Fruit fly (Drosophila melanogaster) whole organism, embryonic: ENCODE data around the gene Ror.
A peak's percentile ranks its signal among the peaks of the same experiment; 100 is the strongest.

Source experiments
- ATbp ChIP-seq: fragments of 200-800 bp; sonication (Bioruptor generic); optimal IDR thresholded peaks from 2 replicates; lab custom pipeline; 2017; ENCODE audit warnings: missing biosample characterization, mild to moderate bottlenecking, missing genetic modification characterization, missing genetic modification reagents
- Atf3 ChIP-seq: fragments of 200-800 bp; sonication (Bioruptor generic); optimal IDR thresholded peaks from 3 replicates; lab custom pipeline; 2016; ENCODE audit warnings: missing biosample characterization, missing genetic modification characterization
- CG10431 ChIP-seq: fragments of 200-800 bp; sonication (Bioruptor generic); optimal IDR thresholded peaks from 3 replicates; lab custom pipeline; 2018; ENCODE audit warnings: missing biosample characterization, mild to moderate bottlenecking, missing genetic modification characterization
- CG11247 ChIP-seq: fragments of 200-800 bp; sonication (Bioruptor generic); IDR thresholded peaks from 2 replicates; pipeline ENCODE4 v1.3.6; 2022; ENCODE audit warnings: missing biosample characterization, missing genetic modification characterization
- CG11695 ChIP-seq: fragments of 200-800 bp; sonication (Bioruptor generic); IDR thresholded peaks from 3 replicates; pipeline ENCODE4 v1.3.6; 2022; ENCODE audit warnings: missing biosample characterization, missing genetic modification characterization
- CG12155 ChIP-seq: fragments of 200-800 bp; sonication (Bioruptor generic); optimal IDR thresholded peaks from 3 replicates; lab custom pipeline; 2016; ENCODE audit warnings: missing biosample characterization, missing genetic modification characterization
- CG12219 ChIP-seq: fragments of 200-800 bp; sonication (Bioruptor generic); optimal IDR thresholded peaks from 3 replicates; lab custom pipeline; 2018; ENCODE audit warnings: missing biosample characterization, mild to moderate bottlenecking, missing genetic modification characterization
- CG15011 ChIP-seq: fragments of 200-800 bp; sonication (Bioruptor generic); optimal IDR thresholded peaks from 3 replicates; lab custom pipeline; 2018; ENCODE audit warnings: missing biosample characterization, mild to moderate bottlenecking, missing genetic modification characterization
- CG15269 ChIP-seq: fragments of 200-800 bp; sonication (Bioruptor generic); optimal IDR thresholded peaks from 2 replicates; lab custom pipeline; 2018; ENCODE audit warnings: missing biosample characterization, mild to moderate bottlenecking, missing genetic modification characterization, moderate library complexity
- CG15479 ChIP-seq: fragments of 200-800 bp; sonication (Bioruptor generic); optimal IDR thresholded peaks from 3 replicates; lab custom pipeline; 2019; ENCODE audit warnings: missing biosample characterization, mild to moderate bottlenecking, missing genetic modification characterization, moderate library complexity
- CG15696 ChIP-seq: fragments of 200-800 bp; sonication (Bioruptor generic); optimal IDR thresholded peaks from 2 replicates; lab custom pipeline; 2019; ENCODE audit warnings: missing biosample characterization, mild to moderate bottlenecking, missing genetic modification characterization, moderate library complexity
- CG17829 ChIP-seq: fragments of 200-800 bp; optimal IDR thresholded peaks from 2 replicates; lab custom pipeline; 2019; ENCODE audit warnings: missing biosample characterization, mild to moderate bottlenecking, missing genetic modification characterization, moderate library complexity
- CG2120 ChIP-seq: fragments of 200-800 bp; sonication (Bioruptor generic); optimal IDR thresholded peaks from 3 replicates; lab custom pipeline; 2016; ENCODE audit warnings: missing biosample characterization, missing genetic modification characterization
- CG2875 ChIP-seq: fragments of 200-800 bp; sonication (Bioruptor generic); optimal IDR thresholded peaks from 2 replicates; lab custom pipeline; 2017; ENCODE audit warnings: missing biosample characterization, mild to moderate bottlenecking, missing genetic modification characterization, missing genetic modification reagents
- CG3726 ChIP-seq: fragments of 200-800 bp; sonication (Bioruptor generic); IDR thresholded peaks from 3 replicates; pipeline ENCODE4, ENCODE4 v1.3.6; 2022; ENCODE audit warnings: missing biosample characterization, missing genetic modification characterization
- CG6272 ChIP-seq: fragments of 200-800 bp; sonication (Bioruptor generic); IDR thresholded peaks from 2 replicates; pipeline ENCODE4 v1.3.6; 2022; ENCODE audit warnings: missing biosample characterization, missing genetic modification characterization
- CG6854 ChIP-seq: fragments of 200-800 bp; sonication (Bioruptor generic); optimal IDR thresholded peaks from 3 replicates; lab custom pipeline; 2017; ENCODE audit warnings: missing biosample characterization, mild to moderate bottlenecking, missing genetic modification characterization
- CG8290 ChIP-seq, 3 experiments: fragments of 200-800 bp; sonication (Bioruptor generic); optimal IDR thresholded peaks; 2 replicates each; lab custom pipeline; 2016 to 2019; ENCODE audit warnings: missing biosample characterization in 3 of 3, missing genetic modification characterization in 3 of 3, mild to moderate bottlenecking in 2 of 3, moderate library complexity in 1 of 3
- CG8765 ChIP-seq: fragments of 200-800 bp; sonication (Bioruptor generic); IDR thresholded peaks from 2 replicates; pipeline ENCODE4 v1.3.6; 2022; ENCODE audit warnings: missing biosample characterization, missing genetic modification characterization
- CG8924 ChIP-seq: fragments of 200-800 bp; optimal IDR thresholded peaks from 3 replicates; lab custom pipeline; 2019; ENCODE audit warnings: missing biosample characterization, mild to moderate bottlenecking, missing genetic modification characterization, moderate library complexity
- CG9437 ChIP-seq: fragments of 200-800 bp; sonication (Bioruptor generic); optimal IDR thresholded peaks from 2 replicates; lab custom pipeline; 2018; ENCODE audit warnings: missing biosample characterization, mild to moderate bottlenecking, missing genetic modification characterization
- Camta ChIP-seq: fragments of 200-800 bp; sonication (Bioruptor generic); optimal IDR thresholded peaks from 2 replicates; lab custom pipeline; 2016; ENCODE audit warnings: missing biosample characterization, missing genetic modification characterization
- Eip74EF ChIP-seq, 2 experiments: fragments of 200-800 bp in 1 of 2; fragments of >200 bp in 1 of 2; sonication (Bioruptor generic) in 1 of 2; optimal IDR thresholded peaks; 2 replicates each; lab custom pipeline; 2017 to 2019; ENCODE audit warnings: missing biosample characterization in 2 of 2, missing genetic modification characterization in 2 of 2, mild to moderate bottlenecking in 1 of 2, moderate library complexity in 1 of 2
- H2.0 ChIP-seq: fragments of 200-800 bp; sonication (Bioruptor generic); IDR thresholded peaks from 2 replicates; pipeline ENCODE4 v1.3.6; 2022; ENCODE audit warnings: missing biosample characterization, missing genetic modification characterization
- Hmx ChIP-seq: fragments of 200-800 bp; sonication (Bioruptor generic); optimal IDR thresholded peaks from 2 replicates; lab custom pipeline; 2016; ENCODE audit warnings: missing biosample characterization, missing genetic modification characterization
- MESR4 ChIP-seq: fragments of 200-800 bp; sonication (Bioruptor generic); optimal IDR thresholded peaks from 2 replicates; lab custom pipeline; 2018; ENCODE audit warnings: missing biosample characterization, mild to moderate bottlenecking, missing genetic modification characterization, moderate library complexity
- Myb ChIP-seq: fragments of 200-800 bp; sonication (Bioruptor generic); optimal IDR thresholded peaks from 2 replicates; lab custom pipeline; 2016; ENCODE audit warnings: missing biosample characterization, missing genetic modification characterization
- Six4 ChIP-seq: fragments of 200-800 bp; sonication (Bioruptor generic); optimal IDR thresholded peaks from 2 replicates; lab custom pipeline; 2016; ENCODE audit warnings: missing biosample characterization, missing genetic modification characterization
- Sry-β ChIP-seq: fragments of 200-800 bp; sonication (Bioruptor generic); optimal IDR thresholded peaks from 2 replicates; lab custom pipeline; 2018; ENCODE audit warnings: missing biosample characterization, mild to moderate bottlenecking, missing genetic modification characterization, moderate library complexity
- Xrp1 ChIP-seq: fragments of 200-800 bp; sonication (Bioruptor generic); IDR thresholded peaks from 2 replicates; pipeline ENCODE4 v1.3.6; 2022; ENCODE audit warnings: missing biosample characterization, missing genetic modification characterization
- ab ChIP-seq: fragments of 200-800 bp; sonication (Bioruptor generic); optimal IDR thresholded peaks from 2 replicates; lab custom pipeline; 2016; ENCODE audit warnings: missing biosample characterization, missing genetic modification characterization
- ap ChIP-seq: fragments of 200-800 bp; sonication (Bioruptor generic); IDR thresholded peaks from 2 replicates; pipeline ENCODE4 v1.3.6; 2022; ENCODE audit warnings: missing biosample characterization, missing genetic modification characterization
- crc ChIP-seq: fragments of 200-800 bp; sonication (Bioruptor generic); optimal IDR thresholded peaks from 2 replicates; lab custom pipeline; 2016; ENCODE audit warnings: missing biosample characterization, missing genetic modification characterization
- dmrt11E ChIP-seq: fragments of 200-800 bp; sonication (Bioruptor generic); optimal IDR thresholded peaks from 3 replicates; lab custom pipeline; 2018; ENCODE audit warnings: missing biosample characterization, mild to moderate bottlenecking, missing genetic modification characterization, moderate library complexity
- dpn ChIP-seq, 2 experiments: fragments of 200-800 bp; sonication (Bioruptor generic); optimal IDR thresholded peaks; 3 replicates each; lab custom pipeline; 2016; ENCODE audit warnings: missing biosample characterization in 2 of 2, missing genetic modification characterization in 2 of 2
- eve ChIP-seq, 2 experiments: fragments of >200 bp; optimal IDR thresholded peaks; 2 replicates each; lab custom pipeline; 2017; ENCODE audit warnings: missing biosample characterization in 2 of 2, missing genetic modification characterization in 2 of 2
- gfzf ChIP-seq: fragments of 200-800 bp; sonication (Bioruptor generic); optimal IDR thresholded peaks from 2 replicates; lab custom pipeline; 2016; ENCODE audit warnings: missing biosample characterization, mild to moderate bottlenecking, missing genetic modification characterization, moderate library complexity
- gro ChIP-seq: fragments of 200-800 bp; sonication (Bioruptor generic); optimal IDR thresholded peaks from 2 replicates; lab custom pipeline; 2016; ENCODE audit warnings: missing biosample characterization, missing genetic modification characterization
- gt ChIP-seq: fragments of 200-800 bp; sonication (Bioruptor generic); IDR thresholded peaks from 2 replicates; pipeline ENCODE4 v1.3.6; 2022; ENCODE audit warnings: missing biosample characterization, missing genetic modification characterization
- jumu ChIP-seq: fragments of 200-800 bp; sonication (Bioruptor generic); optimal IDR thresholded peaks from 3 replicates; lab custom pipeline; 2016; ENCODE audit warnings: missing biosample characterization, missing genetic modification characterization
- mam ChIP-seq: fragments of 200-800 bp; sonication (Bioruptor generic); optimal IDR thresholded peaks from 3 replicates; lab custom pipeline; 2016; ENCODE audit warnings: missing biosample characterization, missing genetic modification characterization
- odd ChIP-seq: fragments of 200-800 bp; sonication (Bioruptor generic); optimal IDR thresholded peaks from 2 replicates; lab custom pipeline; 2017; ENCODE audit warnings: missing biosample characterization, mild to moderate bottlenecking, missing genetic modification characterization
- org-1 ChIP-seq: fragments of 200-800 bp; sonication (Bioruptor generic); optimal IDR thresholded peaks from 2 replicates; lab custom pipeline; 2017; ENCODE audit warnings: missing biosample characterization, missing genetic modification characterization
- pnt ChIP-seq: fragments of 200-800 bp; sonication (Bioruptor generic); optimal IDR thresholded peaks from 3 replicates; lab custom pipeline; 2016; ENCODE audit warnings: missing biosample characterization, missing genetic modification characterization
- pum ChIP-seq: fragments of 200-800 bp; sonication (Bioruptor generic); optimal IDR thresholded peaks from 2 replicates; lab custom pipeline; 2016; ENCODE audit warnings: missing biosample characterization, missing genetic modification characterization
- scrt ChIP-seq: fragments of 200-800 bp; sonication (Bioruptor generic); optimal IDR thresholded peaks from 2 replicates; lab custom pipeline; 2018; ENCODE audit warnings: missing biosample characterization, mild to moderate bottlenecking, missing genetic modification characterization, moderate library complexity
- so ChIP-seq: fragments of 200-800 bp; sonication (Bioruptor generic); IDR thresholded peaks from 3 replicates; pipeline ENCODE4 v1.3.6; 2022; ENCODE audit warnings: missing biosample characterization, missing genetic modification characterization
- sug ChIP-seq: fragments of 200-800 bp; optimal IDR thresholded peaks from 2 replicates; lab custom pipeline; 2019; ENCODE audit warnings: missing biosample characterization, mild to moderate bottlenecking, missing genetic modification characterization, moderate library complexity
- tap ChIP-seq: fragments of 200-800 bp; optimal IDR thresholded peaks from 3 replicates; lab custom pipeline; 2019; ENCODE audit warnings: missing biosample characterization, mild to moderate bottlenecking, missing genetic modification characterization, moderate library complexity
- usp ChIP-seq: fragments of >200 bp; optimal IDR thresholded peaks from 2 replicates; lab custom pipeline; 2017; ENCODE audit warnings: missing biosample characterization, missing genetic modification characterization
- zen2 ChIP-seq: fragments of 200-800 bp; sonication (Bioruptor generic); IDR thresholded peaks from 3 replicates; pipeline ENCODE4 v1.3.6; 2022; ENCODE audit warnings: missing biosample characterization, missing genetic modification characterization; ENCODE audit not compliant: partially characterized antibody

The Ror gene

dm6 chr2L:10299810-10300147 lies 48.1 kb downstream of the Ror start, which contains the start of gene CYLD (continued):
- TF ChIP-seq CG6854 (GFP tag; lab: Kevin White, UChicago) (peak; percentile 27), Atf3 (GFP tag; lab: Kevin White, UChicago) (no peak), H2.0 (GFP tag; lab: Robert Waterston, UW) (peak; percentile 66), CG12155 (GFP tag; lab: Kevin White, UChicago) (peak; percentile 41), pnt (peak; percentile 2), CG10431 (GFP tag; lab: Kevin White, UChicago) (peak; percentile 13), Sry-β (GFP tag; lab: Kevin White, UChicago) (no peak), eve (GFP tag; optimal IDR thresholded peaks at IDR 0.05; lab: Kevin White, UChicago) (no peak), ATbp (GFP tag; lab: Kevin White, UChicago) (peak; percentile 7), MESR4 (GFP tag; lab: Kevin White, UChicago) (peak; percentile 26), dpn (GFP tag; optimal IDR thresholded peaks at IDR 0.05; lab: Kevin White, UChicago) (peak; percentile 24 to 73), CG3726 (GFP tag; lab: Robert Waterston, UW) (no peak), Camta (peak; percentile 5), CG8765 (GFP tag; lab: Robert Waterston, UW) (no peak), zen2 (GFP tag; lab: Robert Waterston, UW) (no peak), scrt (no peak), ap (GFP tag; lab: Robert Waterston, UW) (no peak; the same call in 1 of the 2 replicates), Eip74EF (GFP tag; optimal IDR thresholded peaks at IDR 0.05; lab: Kevin White, UChicago) (peak in 1 of 2 experiments; percentile 64), Myb (no peak), gt (no peak), usp (GFP tag; lab: Kevin White, UChicago) (no peak), org-1 (GFP tag; lab: Kevin White, UChicago) (peak; percentile 32), pum (GFP tag; lab: Kevin White, UChicago) (no peak), odd (GFP tag; lab: Kevin White, UChicago) (peak; percentile 70), CG11695 (GFP tag; lab: Robert Waterston, UW) (peak; percentile 75), crc (GFP tag; lab: Kevin White, UChicago) (no peak), CG8924 (peak; percentile 83), Xrp1 (GFP tag; lab: Robert Waterston, UW) (peak; percentile 76), ab (GFP tag; lab: Kevin White, UChicago) (no peak), sug (tag; lab: Kevin White, UChicago) (peak; percentile 49), gro (no peak), CG6272 (GFP tag; lab: Robert Waterston, UW) (no peak), CG2875 (GFP tag; lab: Kevin White, UChicago) (peak; percentile 41), CG2120 (GFP tag; lab: Kevin White, UChicago) (peak; percentile 76), mam (peak; percentile 30), Hmx (GFP tag; lab: Kevin White, UChicago) (peak; percentile 32), CG15479 (no peak), so (GFP tag; lab: Robert Waterston, UW) (no peak), dmrt11E (tag; lab: Kevin White, UChicago) (peak; percentile 76), CG8290 (GFP tag; optimal IDR thresholded peaks at IDR 0.05; lab: Kevin White, UChicago) (peak; percentile 4), CG8290 (tag; optimal IDR thresholded peaks at IDR 0.05; lab: Kevin White, UChicago) (peak in 1 of 2 experiments; percentile 75), CG9437 (GFP tag; lab: Kevin White, UChicago) (peak; percentile 50), CG11247 (GFP tag; lab: Robert Waterston, UW) (no peak), Six4 (GFP tag; lab: Kevin White, UChicago) (peak; percentile 63), CG17829 (tag; lab: Kevin White, UChicago) (peak; percentile 85), CG12219 (peak; percentile 47), jumu (GFP tag; lab: Kevin White, UChicago) (no peak), CG15011 (peak; percentile 16), gfzf (GFP tag; lab: Kevin White, UChicago) (peak; percentile 37), CG15696 (tag; lab: Kevin White, UChicago) (peak; percentile 49), CG15269 (tag; lab: Kevin White, UChicago) (peak; percentile 81), tap (peak; percentile 68)
